Fruit fly (Drosophila melanogaster): ENCODE measurements around the gene CG9123.

CG9123 gene

DNA sequence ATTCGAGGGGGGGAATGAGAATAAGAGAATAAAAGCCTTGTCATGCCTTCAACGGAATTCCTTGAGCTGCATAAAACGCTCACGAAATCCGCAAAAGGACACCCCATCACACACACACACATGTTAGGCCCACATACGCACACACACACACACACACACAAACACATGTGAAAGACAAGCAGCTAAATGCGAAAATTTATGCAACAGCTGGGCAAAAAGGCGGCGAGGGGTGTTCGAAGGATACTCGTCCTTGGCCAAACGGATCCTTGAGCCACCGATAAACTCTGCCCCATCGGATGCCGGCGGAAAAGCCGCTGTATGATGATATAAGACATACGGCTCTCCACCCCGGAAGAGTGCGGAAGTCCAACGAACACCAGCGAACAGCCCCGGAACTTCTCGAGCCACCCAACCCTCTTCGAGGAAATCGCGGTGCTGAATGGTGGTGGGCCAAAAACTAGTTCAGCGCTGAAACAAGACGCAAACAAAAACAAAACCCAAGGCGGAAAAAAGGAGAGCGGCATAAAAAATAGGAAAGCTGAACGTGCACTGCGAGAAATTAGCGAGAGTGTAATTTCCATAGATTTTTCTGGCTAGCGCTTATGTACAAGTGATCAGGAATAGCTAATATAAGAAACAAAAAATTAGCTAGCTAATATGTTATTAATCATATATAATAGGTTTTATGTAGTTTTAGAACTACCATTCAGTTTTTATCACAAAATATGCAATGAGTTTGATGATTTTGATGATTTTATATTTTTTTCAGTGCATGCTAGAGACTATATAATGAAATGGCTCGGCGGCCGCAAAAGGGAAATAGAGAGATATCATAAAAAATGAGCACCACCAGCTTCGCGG is 41.8 kb upstream of the CG9123 start (continued):
- TF ChIP-seq hth (optimal IDR thresholded peaks at IDR 0.05) (no peak), bsh (GFP tag; optimal IDR thresholded peaks at IDR 0.05) (peak in 1 of 2 experiments; percentile 68), fd64A (GFP tag; optimal IDR thresholded peaks at IDR 0.05) (no peak), CG17385 (GFP tag; optimal IDR thresholded peaks at IDR 0.05) (peak; percentile 59), Bdp1 (GFP tag; optimal IDR thresholded peaks at IDR 0.05) (no peak), fd96Cb (tag; optimal IDR thresholded peaks at IDR 0.05) (peak; percentile 57), Stat92E (GFP tag; optimal IDR thresholded peaks at IDR 0.05) (no peak), Drgx (GFP tag; IDR thresholded peaks at IDR 0.05) (no peak), ftz-f1 (GFP tag; optimal IDR thresholded peaks at IDR 0.05) (no peak), CG2712 (tag; optimal IDR thresholded peaks at IDR 0.05) (peak; percentile 64), unc-4 (GFP tag; IDR thresholded peaks at IDR 0.05; ENCODE audit: partially characterized antibody) (no peak), CG8478 (optimal IDR thresholded peaks at IDR 0.05) (no peak), gro (GFP tag; optimal IDR thresholded peaks at IDR 0.05) (no peak), kay (GFP tag; optimal IDR thresholded peaks at IDR 0.05) (no peak), CG12236 (GFP tag; optimal IDR thresholded peaks at IDR 0.05) (no peak), CG2120 (GFP tag; optimal IDR thresholded peaks at IDR 0.05) (peak; percentile 56), MESR4 (GFP tag; optimal IDR thresholded peaks at IDR 0.05) (no peak), CG2199 (GFP tag; IDR thresholded peaks at IDR 0.05) (no peak), slou (GFP tag; optimal IDR thresholded peaks at IDR 0.05) (peak; percentile 15), CG3838 (GFP tag; optimal IDR thresholded peaks at IDR 0.05) (no peak), CG12155 (GFP tag; optimal IDR thresholded peaks at IDR 0.05) (no peak), sc (optimal IDR thresholded peaks at IDR 0.05) (no peak), sc (GFP tag; optimal IDR thresholded peaks at IDR 0.05) (no peak), Dip3 (GFP tag; optimal IDR thresholded peaks at IDR 0.05) (no peak), Opbp (GFP tag; IDR thresholded peaks at IDR 0.05; ENCODE audit: partially characterized antibody) (no peak), CG17568 (GFP tag; optimal IDR thresholded peaks at IDR 0.05) (no peak)

DNA sequence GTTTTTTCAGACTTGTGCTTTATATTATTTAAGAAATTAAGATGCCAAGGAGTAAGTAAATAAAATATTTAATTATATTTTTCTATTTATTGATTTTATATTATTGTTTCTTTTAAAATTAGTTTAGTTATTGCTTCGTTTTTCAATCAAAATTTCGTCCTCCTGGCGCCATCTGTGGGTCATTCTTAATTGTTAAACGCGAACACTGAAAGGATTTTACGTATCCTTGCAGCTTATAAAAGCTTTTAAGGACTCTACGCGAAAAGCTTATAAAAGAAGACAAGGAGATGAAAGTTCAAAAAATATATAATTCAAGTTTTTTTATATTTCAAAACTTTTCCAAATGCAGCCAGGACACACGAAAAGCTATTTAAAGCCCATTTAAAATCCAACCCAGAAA is 38.3 kb upstream of the CG9123 start:
- TF ChIP-seq CG11723 (GFP tag; optimal IDR thresholded peaks at IDR 0.05): no peak
- TF ChIP-seq dmrt99B (tag; optimal IDR thresholded peaks at IDR 0.05): no peak
- TF ChIP-seq CG12299 (tag; optimal IDR thresholded peaks at IDR 0.05): no peak
- no peak for TF ChIP-seq crp (GFP tag; optimal IDR thresholded peaks at IDR 0.05)
- peak; percentile 77 for TF ChIP-seq Dip2 (GFP tag; IDR thresholded peaks at IDR 0.05)
- TF ChIP-seq maf-S (GFP tag; optimal IDR thresholded peaks at IDR 0.05): no peak
- no peak for TF ChIP-seq CG12769 (tag; optimal IDR thresholded peaks at IDR 0.05)
- no peak for TF ChIP-seq C15 (GFP tag; IDR thresholded peaks at IDR 0.05)
- TF ChIP-seq CTCF (GFP tag; optimal IDR thresholded peaks at IDR 0.05): peak; percentile 90
- TF ChIP-seq CG12744 (GFP tag; optimal IDR thresholded peaks at IDR 0.05): no peak
- TF ChIP-seq abd-A (tag; optimal IDR thresholded peaks at IDR 0.05): no peak
- TF ChIP-seq Lhr (GFP tag; optimal IDR thresholded peaks at IDR 0.05): no peak
- TF ChIP-seq Adf1 (GFP tag; IDR thresholded peaks at IDR 0.05): no peak

DNA sequence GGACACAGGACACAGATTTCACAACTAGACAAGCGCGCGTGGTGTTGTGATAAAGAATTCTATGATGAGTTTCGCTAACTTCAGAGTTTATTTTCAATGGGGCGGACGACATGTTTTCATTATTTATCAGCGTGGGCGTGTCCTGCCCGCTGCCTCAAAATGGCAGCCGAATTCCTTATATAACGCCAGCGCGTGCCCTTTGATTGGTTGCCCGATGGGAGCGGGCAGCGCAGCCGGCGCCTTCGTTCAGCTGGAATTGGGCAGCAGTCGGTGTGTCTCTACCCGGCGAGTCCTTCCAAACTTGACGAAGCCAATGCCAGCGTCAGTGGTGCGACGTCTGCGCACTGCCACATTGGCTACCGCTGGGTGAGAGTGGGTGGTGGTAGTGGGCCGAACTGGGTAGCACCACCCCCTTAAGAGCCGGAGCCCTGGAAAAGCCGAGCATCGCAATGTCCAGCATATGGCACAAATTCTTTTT is 37.1 kb upstream of the CG9123 start, which contains the start of gene acj6:
Gene acj6, minus strand, starts transcription at position 51 of the 478 bp plus-strand sequence.
- TF ChIP-seq zen2 (GFP tag; IDR thresholded peaks at IDR 0.05; ENCODE audit: partially characterized antibody) (0 out of 3 replicates have a peak, but pooled peaks have one; percentile 23), nerfin-1 (tag; optimal IDR thresholded peaks at IDR 0.05) (peak; percentile 8), Nf-YB (GFP tag; optimal IDR thresholded peaks at IDR 0.05) (peak; percentile 94), CG32767 (GFP tag; IDR thresholded peaks at IDR 0.05) (no peak), kay (GFP tag; optimal IDR thresholded peaks at IDR 0.05) (no peak), CG6654 (GFP tag; optimal IDR thresholded peaks at IDR 0.05) (no peak), Adf1 (GFP tag; IDR thresholded peaks at IDR 0.05) (peak; percentile 63; the same call in 1 of the 2 replicates), vnd (GFP tag; IDR thresholded peaks at IDR 0.05; ENCODE audit: partially characterized antibody) (no peak), nau (GFP tag; optimal IDR thresholded peaks at IDR 0.05) (no peak), CG4617 (GFP tag; optimal IDR thresholded peaks at IDR 0.05; ENCODE audit: borderline replicate concordance) (no peak), Ets65A (GFP tag) (peak; percentile 32), Deaf1 (tag; optimal IDR thresholded peaks at IDR 0.05) (peak; percentile 9), Hsf (GFP tag; optimal IDR thresholded peaks at IDR 0.05) (no peak)

Data from whole organism, embryonic.